Worm (Caenorhabditis elegans) whole organism, L2 larva: ENCODE data around the gene col-131.

Experiments
- R02D3.7 ChIP-seq: fragments of 150-350 bp; optimal IDR thresholded peaks from 2 replicates; lab custom pipeline; 2014; ENCODE audit warnings: missing biosample characterization, missing genetic modification characterization
- blmp-1 ChIP-seq: sonication (generic microtip); optimal IDR thresholded peaks from 2 replicates; lab custom pipeline; 2017; ENCODE audit warnings: missing genetic modification characterization, mild to moderate bottlenecking, missing compliant biosample characterization, antibody characterized with exemption, moderate library complexity; ENCODE audit not compliant: insufficient read depth
- lin-39 ChIP-seq: fragments of 150-350 bp; optimal IDR thresholded peaks from 2 replicates; lab custom pipeline; 2014; ENCODE audit warnings: missing biosample characterization, missing genetic modification reagents, missing genetic modification characterization
- zag-1 ChIP-seq: fragments of 150-350 bp; optimal IDR thresholded peaks from 2 replicates; lab custom pipeline; 2014; ENCODE audit warnings: missing biosample characterization, missing genetic modification characterization
- ztf-1 ChIP-seq: fragments of 200-800 bp; sonication (Bioruptor generic); conservative IDR thresholded peaks from 2 replicates; pipeline ENCODE4 v1.3.6; 2022; ENCODE audit warnings: missing genetic modification characterization, missing compliant biosample characterization

- TF ChIP-seq zag-1 (tag; lab: Kevin White, UChicago) (no peak), blmp-1 (tag; lab: Kevin White, UChicago) (no peak), R02D3.7 (tag; lab: Kevin White, UChicago) (no peak), ztf-1 (GFP tag; lab: Robert Waterston, UW) (no peak), lin-39 (tag; lab: Kevin White, UChicago) (no peak)
These were observed 23.9 kb upstream of the col-131 start, which contains the start of gene col-132 for ce11 chrIV:13090967-13091366.
